ENCODE assay signal across 1 fruit fly cellular context in genomic region chr3L:21346463-21347196, dm6.
TF ChIP-seq lines count a peak whose summit lies in the region.

No protein-coding gene starts in this region.

TF ChIP-seq in whole organism, embryonic, 481 proteins besides CTCF, POLR2A, EP300 and RAD21 (continued from another document):
- 0 out of 4 replicates have a peak, but pooled peaks have one; percentile 13 for TF ChIP-seq Dll (GFP tag; IDR thresholded peaks at IDR 0.05; lab: Robert Waterston, UW; ENCODE audit: partially characterized antibody)
- peak; percentile 73 for TF ChIP-seq ewg (GFP tag; optimal IDR thresholded peaks at IDR 0.05; lab: Kevin White, UChicago)
- peak; percentile 67 for TF ChIP-seq CG1832 (GFP tag; optimal IDR thresholded peaks at IDR 0.05; lab: Kevin White, UChicago)
- TF ChIP-seq pros (GFP tag; optimal IDR thresholded peaks at IDR 0.05; lab: Kevin White, UChicago), result peak; percentile 84
- no peak for TF ChIP-seq BtbVII (GFP tag; optimal IDR thresholded peaks at IDR 0.05; lab: Kevin White, UChicago)
- no peak for TF ChIP-seq CG18619 (GFP tag; optimal IDR thresholded peaks at IDR 0.05; lab: Kevin White, UChicago)
- TF ChIP-seq CG13624 (GFP tag; optimal IDR thresholded peaks at IDR 0.05; lab: Kevin White, UChicago), result peak; percentile 62
- peak; percentile 44 for TF ChIP-seq nerfin-1 (tag; optimal IDR thresholded peaks at IDR 0.05; lab: Kevin White, UChicago)
- peak in 1 of 2 experiments; percentile 81 for TF ChIP-seq tll (GFP tag; optimal IDR thresholded peaks at IDR 0.05; lab: Kevin White, UChicago)
- no peak for TF ChIP-seq org-1 (GFP tag; optimal IDR thresholded peaks at IDR 0.05; lab: Kevin White, UChicago)
- TF ChIP-seq CG10462 (GFP tag; optimal IDR thresholded peaks at IDR 0.05; lab: Kevin White, UChicago), result no peak
- 0 out of 3 replicates have a peak, but pooled peaks have one; percentile 30 for TF ChIP-seq Opbp (GFP tag; IDR thresholded peaks at IDR 0.05; lab: Robert Waterston, UW; ENCODE audit: partially characterized antibody)
- peak; percentile 73 for TF ChIP-seq Deaf1 (tag; optimal IDR thresholded peaks at IDR 0.05; lab: Kevin White, UChicago)
- TF ChIP-seq cg (GFP tag; optimal IDR thresholded peaks at IDR 0.05; lab: Kevin White, UChicago), result peak; percentile 64
- peak; percentile 53; the same call in 1 of the 4 replicates for TF ChIP-seq chinmo (GFP tag; IDR thresholded peaks at IDR 0.05; lab: Robert Waterston, UW; ENCODE audit: partially characterized antibody)
- peak; percentile 30 for TF ChIP-seq CG34376 (GFP tag; optimal IDR thresholded peaks at IDR 0.05; lab: Kevin White, UChicago)
- peak; percentile 58; the same call in 1 of the 3 replicates for TF ChIP-seq CG6791 (GFP tag; IDR thresholded peaks at IDR 0.05; lab: Robert Waterston, UW; ENCODE audit: partially characterized antibody)
- no peak for TF ChIP-seq CG11398 (GFP tag; optimal IDR thresholded peaks at IDR 0.05; lab: Kevin White, UChicago)
- no peak for TF ChIP-seq lov (optimal IDR thresholded peaks at IDR 0.05; lab: Kevin White, UChicago)
- 0 out of 3 replicates have a peak, but pooled peaks have one; percentile 49 for TF ChIP-seq lov (GFP tag; IDR thresholded peaks at IDR 0.05; lab: Robert Waterston, UW)
